Fruit fly (Drosophila melanogaster) whole organism, embryonic: ENCODE data around the gene CG5139.

Source experiments
- Aef1 ChIP-seq: fragments of 200-800 bp; sonication (Bioruptor generic); IDR thresholded peaks from 3 replicates; pipeline ENCODE4 v1.3.6; 2022; ENCODE audit warnings: missing biosample characterization, missing genetic modification characterization
- Bdp1 ChIP-seq: fragments of 200-800 bp; sonication (Bioruptor generic); optimal IDR thresholded peaks from 3 replicates; lab custom pipeline; 2016; ENCODE audit warnings: missing biosample characterization, missing genetic modification characterization
- CG10267 ChIP-seq: fragments of 200-800 bp; sonication (Bioruptor generic); optimal IDR thresholded peaks from 2 replicates; lab custom pipeline; 2018; ENCODE audit warnings: missing biosample characterization, mild to moderate bottlenecking, missing genetic modification characterization, moderate library complexity
- CG10543 ChIP-seq: fragments of 200-800 bp; sonication (Bioruptor generic); optimal IDR thresholded peaks from 3 replicates; lab custom pipeline; 2017; ENCODE audit warnings: missing biosample characterization, mild to moderate bottlenecking, missing genetic modification characterization, moderate library complexity
- CG12104 ChIP-seq: fragments of 200-800 bp; sonication (Bioruptor generic); optimal IDR thresholded peaks from 3 replicates; lab custom pipeline; 2016; ENCODE audit warnings: missing biosample characterization, missing genetic modification characterization
- CG12155 ChIP-seq: fragments of 200-800 bp; sonication (Bioruptor generic); optimal IDR thresholded peaks from 3 replicates; lab custom pipeline; 2016; ENCODE audit warnings: missing biosample characterization, missing genetic modification characterization
- CG12219 ChIP-seq: fragments of 200-800 bp; sonication (Bioruptor generic); optimal IDR thresholded peaks from 3 replicates; lab custom pipeline; 2018; ENCODE audit warnings: missing biosample characterization, mild to moderate bottlenecking, missing genetic modification characterization
- CG12659 ChIP-seq: fragments of 200-800 bp; sonication (Bioruptor generic); optimal IDR thresholded peaks from 3 replicates; lab custom pipeline; 2017; ENCODE audit warnings: mild to moderate bottlenecking, missing biosample characterization, missing genetic modification reagents, missing genetic modification characterization
- CG14710 ChIP-seq: fragments of 200-800 bp; sonication (Bioruptor generic); optimal IDR thresholded peaks from 3 replicates; lab custom pipeline; 2019; ENCODE audit warnings: missing biosample characterization, mild to moderate bottlenecking, missing genetic modification characterization, moderate library complexity
- CG1529 ChIP-seq: fragments of 200-800 bp; sonication (Bioruptor generic); optimal IDR thresholded peaks from 3 replicates; lab custom pipeline; 2018; ENCODE audit warnings: missing biosample characterization, missing genetic modification characterization
- CG17568 ChIP-seq: fragments of 200-800 bp; sonication (Bioruptor generic); optimal IDR thresholded peaks from 2 replicates; lab custom pipeline; 2018; ENCODE audit warnings: missing biosample characterization, mild to moderate bottlenecking, missing genetic modification characterization, moderate library complexity
- CG18262 ChIP-seq: fragments of 200-800 bp; optimal IDR thresholded peaks from 3 replicates; lab custom pipeline; 2019; ENCODE audit warnings: missing biosample characterization, mild to moderate bottlenecking, missing genetic modification characterization, moderate library complexity
- CG32772 ChIP-seq: fragments of 200-800 bp; sonication (Bioruptor generic); IDR thresholded peaks from 2 replicates; pipeline ENCODE4 v1.3.6; 2022; ENCODE audit warnings: missing biosample characterization, missing genetic modification characterization
- CG34224 ChIP-seq: fragments of 200-800 bp; sonication (Bioruptor generic); IDR thresholded peaks from 3 replicates; pipeline ENCODE4 v1.3.6; 2022; ENCODE audit warnings: missing biosample characterization, missing genetic modification characterization; ENCODE audit not compliant: partially characterized antibody
- CG34422 ChIP-seq: fragments of 200-800 bp; sonication (Bioruptor generic); IDR thresholded peaks from 3 replicates; pipeline ENCODE4 v1.3.6; 2022; ENCODE audit warnings: missing biosample characterization, missing genetic modification characterization
- CG3847 ChIP-seq: fragments of 200-800 bp; sonication (Bioruptor generic); IDR thresholded peaks from 2 replicates; pipeline ENCODE4 v1.3.6; 2022; ENCODE audit warnings: missing biosample characterization, missing genetic modification characterization
- CG5953 ChIP-seq: fragments of 200-800 bp; sonication (Bioruptor generic); IDR thresholded peaks from 2 replicates; pipeline ENCODE4 v1.3.6; 2022; ENCODE audit warnings: missing biosample characterization, missing genetic modification characterization
- CG6683 ChIP-seq: fragments of 200-800 bp; sonication (Bioruptor generic); optimal IDR thresholded peaks from 2 replicates; lab custom pipeline; 2017; ENCODE audit warnings: missing biosample characterization, mild to moderate bottlenecking, missing genetic modification characterization, missing genetic modification reagents
- CG7786 ChIP-seq: fragments of 200-800 bp; sonication (Bioruptor generic); optimal IDR thresholded peaks from 2 replicates; lab custom pipeline; 2016; ENCODE audit warnings: missing biosample characterization, missing genetic modification characterization
- CG7963 ChIP-seq: fragments of 200-800 bp; sonication (Bioruptor generic); IDR thresholded peaks from 3 replicates; pipeline ENCODE4 v1.3.6; 2022; ENCODE audit warnings: missing biosample characterization, missing genetic modification characterization; ENCODE audit not compliant: partially characterized antibody
- CG8478 ChIP-seq: fragments of >200 bp; optimal IDR thresholded peaks from 2 replicates; lab custom pipeline; 2018
- CG9797 ChIP-seq: fragments of 200-800 bp; sonication (Bioruptor generic); optimal IDR thresholded peaks from 3 replicates; lab custom pipeline; 2018; ENCODE audit warnings: missing biosample characterization, mild to moderate bottlenecking, missing genetic modification characterization
- Hmx ChIP-seq: fragments of 200-800 bp; sonication (Bioruptor generic); optimal IDR thresholded peaks from 2 replicates; lab custom pipeline; 2016; ENCODE audit warnings: missing biosample characterization, missing genetic modification characterization
- MBD-R2 ChIP-seq: fragments of 200-800 bp; sonication (Bioruptor generic); IDR thresholded peaks from 2 replicates; pipeline ENCODE4 v1.3.6; 2022; ENCODE audit warnings: missing biosample characterization, missing genetic modification characterization
- Pdp1 ChIP-seq, 2 experiments: fragments of 200-800 bp; sonication (Bioruptor generic); optimal IDR thresholded peaks; 3 replicates each; lab custom pipeline; 2016; ENCODE audit warnings: missing biosample characterization in 2 of 2, missing genetic modification characterization in 2 of 2, mild to moderate bottlenecking in 1 of 2, moderate library complexity in 1 of 2
- Rx ChIP-seq: fragments of 200-800 bp; sonication (Bioruptor generic); IDR thresholded peaks from 2 replicates; pipeline ENCODE4 v1.3.6; 2022; ENCODE audit warnings: missing biosample characterization, missing genetic modification characterization
- Sox100B ChIP-seq: fragments of 200-800 bp; sonication (Bioruptor generic); optimal IDR thresholded peaks from 3 replicates; lab custom pipeline; 2018; ENCODE audit warnings: missing biosample characterization, mild to moderate bottlenecking, missing genetic modification characterization
- Ssrp ChIP-seq: fragments of 200-800 bp; sonication (Bioruptor generic); optimal IDR thresholded peaks from 2 replicates; lab custom pipeline; 2018; ENCODE audit warnings: missing biosample characterization, mild to moderate bottlenecking, missing genetic modification characterization, moderate library complexity
- bab2 ChIP-seq: fragments of 200-800 bp; sonication (Bioruptor generic); optimal IDR thresholded peaks from 2 replicates; lab custom pipeline; 2016; ENCODE audit warnings: missing biosample characterization, missing genetic modification characterization
- bigmax ChIP-seq: fragments of 200-800 bp; sonication (Bioruptor generic); optimal IDR thresholded peaks from 2 replicates; lab custom pipeline; 2018; ENCODE audit warnings: missing biosample characterization, mild to moderate bottlenecking, missing genetic modification characterization
- br ChIP-seq: fragments of >200 bp; optimal IDR thresholded peaks from 2 replicates; lab custom pipeline; 2017
- crp ChIP-seq, 2 experiments: fragments of 200-800 bp; sonication (Bioruptor generic); optimal IDR thresholded peaks; 2 replicates in 1 of 2; 3 replicates in 1 of 2; lab custom pipeline; 2017; ENCODE audit warnings: missing biosample characterization in 2 of 2, missing genetic modification characterization in 2 of 2, mild to moderate bottlenecking in 1 of 2, moderate library complexity in 1 of 2
- da ChIP-seq: fragments of 200-800 bp; sonication (Bioruptor generic); optimal IDR thresholded peaks from 2 replicates; lab custom pipeline; 2016; ENCODE audit warnings: missing biosample characterization, missing genetic modification characterization
- dati ChIP-seq: fragments of 200-800 bp; sonication (Bioruptor generic); IDR thresholded peaks from 2 replicates; pipeline ENCODE4 v1.3.6; 2022; ENCODE audit warnings: missing biosample characterization, missing genetic modification characterization
- disco-r ChIP-seq: fragments of 200-800 bp; sonication (Bioruptor generic); optimal IDR thresholded peaks from 2 replicates; lab custom pipeline; 2016; ENCODE audit warnings: missing biosample characterization, missing genetic modification characterization
- dmrt11E ChIP-seq: fragments of 200-800 bp; sonication (Bioruptor generic); optimal IDR thresholded peaks from 3 replicates; lab custom pipeline; 2018; ENCODE audit warnings: missing biosample characterization, mild to moderate bottlenecking, missing genetic modification characterization, moderate library complexity
- dpn ChIP-seq, 2 experiments: fragments of 200-800 bp; sonication (Bioruptor generic); optimal IDR thresholded peaks; 3 replicates each; lab custom pipeline; 2016; ENCODE audit warnings: missing biosample characterization in 2 of 2, missing genetic modification characterization in 2 of 2
- eve ChIP-seq, 2 experiments: fragments of >200 bp; optimal IDR thresholded peaks; 2 replicates each; lab custom pipeline; 2017; ENCODE audit warnings: missing biosample characterization in 2 of 2, missing genetic modification characterization in 2 of 2
- gsb-n ChIP-seq: fragments of 200-800 bp; sonication (Bioruptor generic); optimal IDR thresholded peaks from 3 replicates; lab custom pipeline; 2018; ENCODE audit warnings: missing biosample characterization, mild to moderate bottlenecking, missing genetic modification characterization
- h ChIP-seq: fragments of >200 bp; optimal IDR thresholded peaks from 2 replicates; lab custom pipeline; 2017
- inv ChIP-seq: fragments of 200-800 bp; sonication (Bioruptor generic); IDR thresholded peaks from 2 replicates; pipeline ENCODE4 v1.3.6; 2022; ENCODE audit warnings: missing biosample characterization, missing genetic modification characterization; ENCODE audit not compliant: partially characterized antibody
- kay ChIP-seq: fragments of 200-800 bp; sonication (Bioruptor generic); optimal IDR thresholded peaks from 2 replicates; lab custom pipeline; 2016; ENCODE audit warnings: missing biosample characterization, missing genetic modification characterization
- ken ChIP-seq: fragments of 200-800 bp; sonication (Bioruptor generic); IDR thresholded peaks from 3 replicates; pipeline ENCODE4 v1.3.6; 2022; ENCODE audit warnings: missing biosample characterization, missing genetic modification characterization
- lilli ChIP-seq: fragments of 200-800 bp; sonication (Bioruptor generic); optimal IDR thresholded peaks from 3 replicates; lab custom pipeline; 2016; ENCODE audit warnings: missing biosample characterization, missing genetic modification characterization
- luna ChIP-seq: fragments of 200-800 bp; sonication (Bioruptor generic); optimal IDR thresholded peaks from 2 replicates; lab custom pipeline; 2016; ENCODE audit warnings: missing biosample characterization, missing genetic modification characterization
- otp ChIP-seq: fragments of 200-800 bp; sonication (Bioruptor generic); IDR thresholded peaks from 3 replicates; pipeline ENCODE4, ENCODE4 v1.3.6; 2022; ENCODE audit warnings: missing biosample characterization, missing genetic modification characterization
- repo ChIP-seq: fragments of 200-800 bp; sonication (Bioruptor generic); optimal IDR thresholded peaks from 2 replicates; lab custom pipeline; 2016; ENCODE audit warnings: missing biosample characterization, missing genetic modification characterization
- stc ChIP-seq: fragments of 200-800 bp; sonication (Bioruptor generic); IDR thresholded peaks from 2 replicates; pipeline ENCODE4 v1.3.6; 2022; ENCODE audit warnings: missing biosample characterization, missing genetic modification characterization
- tgo ChIP-seq: fragments of 200-800 bp; sonication (Bioruptor generic); IDR thresholded peaks from 3 replicates; pipeline ENCODE4 v1.3.6; 2022; ENCODE audit warnings: missing biosample characterization, missing genetic modification characterization
- tll ChIP-seq, 2 experiments: fragments of 200-800 bp in 1 of 2; fragments of >200 bp in 1 of 2; sonication (Bioruptor generic) in 1 of 2; optimal IDR thresholded peaks; 2 replicates each; lab custom pipeline; 2017 to 2019; ENCODE audit warnings: missing biosample characterization in 2 of 2, missing genetic modification characterization in 2 of 2, mild to moderate bottlenecking in 1 of 2, moderate library complexity in 1 of 2
- trem ChIP-seq: fragments of 200-800 bp; optimal IDR thresholded peaks from 3 replicates; lab custom pipeline; 2019; ENCODE audit warnings: missing biosample characterization, mild to moderate bottlenecking, missing genetic modification characterization, moderate library complexity
- vvl ChIP-seq: fragments of 200-800 bp; sonication (Bioruptor generic); IDR thresholded peaks from 2 replicates; pipeline ENCODE4 v1.3.6; 2022; ENCODE audit warnings: missing biosample characterization, missing genetic modification characterization

Gene CG5139

dm6 chr2L:1207432-1207831 lies 8.4 kb upstream of the CG5139 start (continued):
- TF ChIP-seq CG34422 (GFP tag; lab: Robert Waterston, UW): peak; percentile 13; the same call in 1 of the 3 replicates
- peak in 1 of 2 experiments; percentile 20 for TF ChIP-seq Pdp1 (GFP tag; optimal IDR thresholded peaks at IDR 0.05; lab: Kevin White, UChicago)
- TF ChIP-seq CG7963: no peak
- peak; percentile 49; the same call in 1 of the 2 replicates for TF ChIP-seq CG5953 (GFP tag; lab: Robert Waterston, UW)
- TF ChIP-seq CG9797 (GFP tag; lab: Kevin White, UChicago): no peak
- TF ChIP-seq bigmax (GFP tag; lab: Kevin White, UChicago): no peak
- TF ChIP-seq dati (GFP tag; lab: Robert Waterston, UW): no peak
- peak; percentile 29 for TF ChIP-seq lilli (GFP tag; lab: Kevin White, UChicago)
- TF ChIP-seq CG10543 (GFP tag; lab: Kevin White, UChicago): no peak
- TF ChIP-seq h (lab: Kevin White, UChicago): no peak
- no peak for TF ChIP-seq CG34224
- TF ChIP-seq disco-r: no peak
- no peak for TF ChIP-seq da (GFP tag; lab: Kevin White, UChicago)
- TF ChIP-seq CG7786 (GFP tag; lab: Kevin White, UChicago): peak; percentile 42
- no peak for TF ChIP-seq repo
- TF ChIP-seq Hmx (GFP tag; lab: Kevin White, UChicago): no peak
- peak; percentile 51 for TF ChIP-seq CG12659
- peak; percentile 72 for TF ChIP-seq Rx (GFP tag; lab: Robert Waterston, UW)
- peak; percentile 12 for TF ChIP-seq CG12155 (GFP tag; lab: Kevin White, UChicago)
- TF ChIP-seq tll (GFP tag; optimal IDR thresholded peaks at IDR 0.05; lab: Kevin White, UChicago): no peak
- TF ChIP-seq CG12219 (GFP tag; lab: Kevin White, UChicago): peak; percentile 31
- peak; percentile 70 for TF ChIP-seq ken (GFP tag; lab: Robert Waterston, UW)
- peak; percentile 33 for TF ChIP-seq Sox100B (GFP tag; lab: Kevin White, UChicago)
- TF ChIP-seq CG6683 (GFP tag; lab: Kevin White, UChicago): no peak
- TF ChIP-seq br (lab: Kevin White, UChicago): no peak
- peak; percentile 17 for TF ChIP-seq CG1529
- peak in 1 of 2 experiments; percentile 67 for TF ChIP-seq eve (GFP tag; optimal IDR thresholded peaks at IDR 0.05; lab: Kevin White, UChicago)
- no peak for TF ChIP-seq inv (GFP tag; lab: Robert Waterston, UW)
- TF ChIP-seq CG12104: no peak
- peak; percentile 54; the same call in 2 of the 3 replicates for TF ChIP-seq tgo (GFP tag; lab: Robert Waterston, UW)
- no peak for TF ChIP-seq CG17568
- TF ChIP-seq luna (GFP tag; lab: Kevin White, UChicago): no peak
- TF ChIP-seq CG32772 (GFP tag; lab: Robert Waterston, UW): peak; percentile 52
- peak; percentile 38; the same call in 1 of the 2 replicates for TF ChIP-seq MBD-R2
- peak; percentile 16 to 50 for TF ChIP-seq dpn (GFP tag; optimal IDR thresholded peaks at IDR 0.05; lab: Kevin White, UChicago)
- TF ChIP-seq stc (GFP tag; lab: Robert Waterston, UW): peak; percentile 66
- no peak for TF ChIP-seq gsb-n
- peak; percentile 70; the same call in 2 of the 3 replicates for TF ChIP-seq otp
- peak; percentile 64 for TF ChIP-seq Aef1 (GFP tag; lab: Robert Waterston, UW)
- peak; percentile 57; the same call in 1 of the 2 replicates for TF ChIP-seq CG3847
- TF ChIP-seq vvl (GFP tag; lab: Robert Waterston, UW): peak; percentile 74
- TF ChIP-seq kay (GFP tag; lab: Kevin White, UChicago): no peak
- TF ChIP-seq trem (tag; lab: Kevin White, UChicago): no peak
- no peak for TF ChIP-seq Bdp1 (GFP tag; lab: Kevin White, UChicago)
- TF ChIP-seq bab2 (GFP tag; lab: Kevin White, UChicago): no peak
- TF ChIP-seq dmrt11E (tag; lab: Kevin White, UChicago): no peak
- TF ChIP-seq CG8478 (lab: Kevin White, UChicago): no peak
- no peak for TF ChIP-seq crp (GFP tag; optimal IDR thresholded peaks at IDR 0.05; lab: Kevin White, UChicago)
- TF ChIP-seq Ssrp (tag; lab: Kevin White, UChicago): no peak
- no peak for TF ChIP-seq CG14710 (tag; lab: Kevin White, UChicago)
- no peak for TF ChIP-seq CG10267 (tag; lab: Kevin White, UChicago)
- TF ChIP-seq CG18262 (tag; lab: Kevin White, UChicago): peak; percentile 6
